Worm (Caenorhabditis elegans) whole organism, L1 larva: ENCODE data around the gene F32H5.4.

Experiments used
- C16A3.4 ChIP-seq: fragments of 150-350 bp; optimal IDR thresholded peaks from 2 replicates; lab custom pipeline; 2014; ENCODE audit warnings: missing biosample characterization, missing genetic modification characterization
- Y116A8C.19 ChIP-seq: sonication (generic microtip); optimal IDR thresholded peaks from 2 replicates; lab custom pipeline; 2016; ENCODE audit warnings: missing compliant biosample characterization, missing genetic modification characterization, borderline replicate concordance
- aha-1 ChIP-seq: fragments of 150-350 bp; optimal IDR thresholded peaks from 2 replicates; lab custom pipeline; 2014; ENCODE audit warnings: missing biosample characterization, missing genetic modification characterization
- blmp-1 ChIP-seq: fragments of 150-350 bp; optimal IDR thresholded peaks from 2 replicates; lab custom pipeline; 2014; ENCODE audit warnings: missing biosample characterization, missing genetic modification characterization
- ceh-8 ChIP-seq: fragments of 200-800 bp; sonication (Bioruptor generic); optimal IDR thresholded peaks from 2 replicates; lab custom pipeline; 2018; ENCODE audit warnings: mild to moderate bottlenecking, missing genetic modification characterization, moderate library complexity, missing compliant biosample characterization
- ces-1 ChIP-seq: fragments of 150-350 bp; optimal IDR thresholded peaks from 2 replicates; lab custom pipeline; 2014; ENCODE audit warnings: missing biosample characterization, missing genetic modification reagents, missing genetic modification characterization
- dpl-1 ChIP-seq, 3 experiments: fragments of 150-350 bp in 2 of 3; sonication (generic microtip) in 1 of 3; optimal IDR thresholded peaks; 2 replicates each; lab custom pipeline; 2014 to 2017; ENCODE audit warnings: missing biosample characterization in 3 of 3, missing genetic modification characterization in 3 of 3, missing genetic modification reagents in 3 of 3
- dsc-1 ChIP-seq: sonication (generic microtip); optimal IDR thresholded peaks from 2 replicates; lab custom pipeline; 2016; ENCODE audit warnings: mild to moderate bottlenecking, missing genetic modification characterization, missing compliant biosample characterization
- efl-1 ChIP-seq, 4 experiments: fragments of 150-350 bp; optimal IDR thresholded peaks in 3 of 4; peaks in 1 of 4; 1 replicate in 1 of 4; 2 replicates in 3 of 4; lab custom pipeline; 2014; ENCODE audit warnings: missing biosample characterization in 2 of 4, missing genetic modification characterization in 2 of 4, missing genetic modification reagents in 2 of 4
- egl-27 ChIP-seq, 2 experiments: fragments of 150-350 bp in 1 of 2; sonication (generic microtip); optimal IDR thresholded peaks; 3 replicates each; lab custom pipeline; 2017 to 2018; ENCODE audit warnings: missing biosample characterization in 2 of 2, missing genetic modification characterization in 2 of 2, missing genetic modification reagents in 2 of 2
- elt-3 ChIP-seq, 6 experiments: fragments of 150-350 bp in 1 of 6; sonication (generic microtip); optimal IDR thresholded peaks; 2 replicates each; lab custom pipeline; 2017 to 2018; ENCODE audit warnings: missing biosample characterization in 6 of 6, missing genetic modification characterization in 6 of 6, inconsistent platforms in 1 of 6
- ets-5 ChIP-seq: fragments of 200-800 bp; sonication (Bioruptor generic); IDR thresholded peaks from 2 replicates; pipeline ENCODE4 v1.3.6; 2022; ENCODE audit warnings: missing genetic modification characterization, missing compliant biosample characterization
- fkh-10 ChIP-seq: sonication (generic microtip); optimal IDR thresholded peaks from 2 replicates; lab custom pipeline; 2017; ENCODE audit warnings: missing biosample characterization, missing genetic modification reagents, missing genetic modification characterization
- fkh-4 ChIP-seq: sonication (generic microtip); optimal IDR thresholded peaks from 2 replicates; lab custom pipeline; 2016; ENCODE audit warnings: missing compliant biosample characterization, missing genetic modification characterization, borderline replicate concordance
- fkh-8 ChIP-seq: sonication (generic microtip); optimal IDR thresholded peaks from 2 replicates; lab custom pipeline; 2016; ENCODE audit warnings: mild to moderate bottlenecking, missing genetic modification characterization, missing compliant biosample characterization
- fos-1 ChIP-seq: fragments of 150-350 bp; optimal IDR thresholded peaks from 2 replicates; lab custom pipeline; 2014; ENCODE audit warnings: missing biosample characterization, missing genetic modification characterization
- hlh-17 ChIP-seq: fragments of 200-800 bp; sonication (Bioruptor generic); optimal IDR thresholded peaks from 2 replicates; lab custom pipeline; 2018; ENCODE audit warnings: missing genetic modification characterization, mild to moderate bottlenecking, missing compliant biosample characterization, moderate library complexity, borderline replicate concordance
- hpl-2 ChIP-seq: fragments of 150-350 bp; optimal IDR thresholded peaks from 2 replicates; lab custom pipeline; 2014; ENCODE audit warnings: missing biosample characterization, missing genetic modification reagents, missing genetic modification characterization
- jun-1 ChIP-seq: fragments of 150-350 bp; optimal IDR thresholded peaks from 2 replicates; lab custom pipeline; 2014; ENCODE audit warnings: missing biosample characterization, missing genetic modification reagents, missing genetic modification characterization
- lin-13 ChIP-seq: fragments of 150-350 bp; optimal IDR thresholded peaks from 2 replicates; lab custom pipeline; 2014; ENCODE audit warnings: missing biosample characterization, missing genetic modification reagents, missing genetic modification characterization
- lin-15B ChIP-seq: fragments of 150-350 bp; sonication (generic microtip); optimal IDR thresholded peaks from 3 replicates; lab custom pipeline; 2014; ENCODE audit warnings: missing biosample characterization, missing genetic modification characterization
- lin-35 ChIP-seq, 2 experiments: fragments of 150-350 bp; optimal IDR thresholded peaks; 2 replicates each; lab custom pipeline; 2014; ENCODE audit warnings: missing biosample characterization in 2 of 2, missing genetic modification characterization in 2 of 2, missing genetic modification reagents in 2 of 2
- lin-39 ChIP-seq: fragments of 150-350 bp; optimal IDR thresholded peaks from 2 replicates; lab custom pipeline; 2014; ENCODE audit warnings: missing biosample characterization, missing genetic modification reagents, missing genetic modification characterization
- lir-3 ChIP-seq: sonication (generic microtip); optimal IDR thresholded peaks from 2 replicates; lab custom pipeline; 2016; ENCODE audit warnings: mild to moderate bottlenecking, missing genetic modification characterization, moderate library complexity, missing compliant biosample characterization; ENCODE audit not compliant: poor library complexity
- lsy-2 ChIP-seq, 2 experiments: fragments of 150-350 bp; optimal IDR thresholded peaks; 2 replicates each; lab custom pipeline; 2014; ENCODE audit warnings: missing biosample characterization in 2 of 2, missing genetic modification characterization in 2 of 2
- mab-9 ChIP-seq: fragments of 200-800 bp; sonication (Bioruptor generic); IDR thresholded peaks from 2 replicates; pipeline ENCODE4 v1.3.6; 2022; ENCODE audit warnings: missing genetic modification reagents, missing genetic modification characterization, missing compliant biosample characterization
- mep-1 ChIP-seq: fragments of 150-350 bp; optimal IDR thresholded peaks from 2 replicates; lab custom pipeline; 2014; ENCODE audit warnings: missing biosample characterization, missing genetic modification characterization
- nhr-12 ChIP-seq: sonication (generic microtip); optimal IDR thresholded peaks from 2 replicates; lab custom pipeline; 2017; ENCODE audit warnings: missing biosample characterization, missing genetic modification characterization
- nhr-237 ChIP-seq: fragments of 150-350 bp; optimal IDR thresholded peaks from 2 replicates; lab custom pipeline; 2014; ENCODE audit warnings: missing biosample characterization, missing genetic modification characterization
- nhr-71 ChIP-seq: sonication (generic microtip); optimal IDR thresholded peaks from 2 replicates; lab custom pipeline; 2016; ENCODE audit warnings: mild to moderate bottlenecking, missing genetic modification characterization, moderate library complexity, missing compliant biosample characterization
- nhr-77 ChIP-seq: fragments of 150-350 bp; optimal IDR thresholded peaks from 2 replicates; lab custom pipeline; 2014; ENCODE audit warnings: missing biosample characterization, missing genetic modification characterization
- nhr-85 ChIP-seq: sonication (generic microtip); peaks from one replicate; lab custom pipeline; 2016; ENCODE audit warnings: missing genetic modification characterization, inconsistent platforms, missing compliant biosample characterization
- nhr-90 ChIP-seq: sonication (generic microtip); optimal IDR thresholded peaks from 2 replicates; lab custom pipeline; 2016; ENCODE audit warnings: mild to moderate bottlenecking, missing genetic modification characterization, missing compliant biosample characterization; ENCODE audit not compliant: poor library complexity
- pqm-1 ChIP-seq: sonication (generic microtip); optimal IDR thresholded peaks from 3 replicates; lab custom pipeline; 2017; ENCODE audit warnings: missing biosample characterization, missing genetic modification characterization
- rnt-1 ChIP-seq: sonication (generic microtip); optimal IDR thresholded peaks from 2 replicates; lab custom pipeline; 2016; ENCODE audit warnings: mild to moderate bottlenecking, missing genetic modification characterization, moderate library complexity, missing compliant biosample characterization
- skn-1 ChIP-seq: fragments of 150-350 bp; optimal IDR thresholded peaks from 2 replicates; lab custom pipeline; 2014; ENCODE audit warnings: missing biosample characterization, missing genetic modification characterization
- snu-23 ChIP-seq: sonication (generic microtip); optimal IDR thresholded peaks from 2 replicates; lab custom pipeline; 2016; ENCODE audit warnings: missing genetic modification characterization, missing compliant biosample characterization
- sptf-1 ChIP-seq: fragments of 150-350 bp; optimal IDR thresholded peaks from 2 replicates; lab custom pipeline; 2014; ENCODE audit warnings: missing biosample characterization, missing genetic modification characterization
- sup-37 ChIP-seq: fragments of 200-800 bp; sonication (Bioruptor generic); optimal IDR thresholded peaks from 2 replicates; lab custom pipeline; 2018; ENCODE audit warnings: mild to moderate bottlenecking, missing genetic modification characterization, missing compliant biosample characterization
- swsn-7 ChIP-seq: sonication (generic microtip); optimal IDR thresholded peaks from 2 replicates; lab custom pipeline; 2016; ENCODE audit warnings: missing genetic modification characterization, missing compliant biosample characterization
- unc-62 ChIP-seq: fragments of 150-350 bp; optimal IDR thresholded peaks from 2 replicates; lab custom pipeline; 2014; ENCODE audit warnings: missing biosample characterization, missing genetic modification reagents, missing genetic modification characterization
- unc-86 ChIP-seq: sonication (generic microtip); optimal IDR thresholded peaks from 2 replicates; lab custom pipeline; 2016; ENCODE audit warnings: missing genetic modification characterization, missing compliant biosample characterization
- vab-15 ChIP-seq: sonication (generic microtip); optimal IDR thresholded peaks from 2 replicates; lab custom pipeline; 2017; ENCODE audit warnings: missing genotype, mild to moderate bottlenecking, missing genetic modification characterization, missing compliant biosample characterization
- zag-1 ChIP-seq: fragments of 150-350 bp; optimal IDR thresholded peaks from 2 replicates; lab custom pipeline; 2014; ENCODE audit warnings: missing biosample characterization, missing genetic modification characterization
- ztf-11 ChIP-seq, 2 experiments: sonication (generic microtip); optimal IDR thresholded peaks; 2 replicates each; lab custom pipeline; 2016 to 2017; ENCODE audit warnings: missing genetic modification characterization in 2 of 2, missing biosample characterization in 1 of 2, missing compliant biosample characterization in 1 of 2
- ztf-4 ChIP-seq: fragments of 150-350 bp; optimal IDR thresholded peaks from 2 replicates; lab custom pipeline; 2014; ENCODE audit warnings: missing biosample characterization, missing genetic modification characterization

The F32H5.4 gene

DNA sequence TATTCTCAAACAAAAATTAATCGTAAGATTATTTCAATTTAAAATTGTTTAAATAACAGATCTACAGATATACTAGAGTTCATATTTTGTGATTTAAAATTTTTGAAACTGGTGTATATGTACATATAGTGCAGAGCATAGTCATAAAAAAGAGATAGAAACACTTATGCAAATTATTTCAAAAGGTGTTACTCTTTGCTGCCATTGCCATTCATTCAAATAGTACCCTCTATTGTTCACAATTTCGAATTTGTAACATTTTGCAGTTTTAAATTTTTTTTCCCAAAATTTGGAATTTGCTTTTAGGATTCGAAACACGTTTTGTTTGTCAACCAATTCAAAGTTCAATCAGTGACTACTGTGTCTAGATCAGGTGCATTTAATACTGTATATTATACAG, at the start of gene F32H5.4:
TSS of gene F32H5.4 (plus strand) at position 301 of the 400 bp plus-strand sequence.
- TF ChIP-seq efl-1 (optimal IDR thresholded peaks at IDR 0.05; lab: Kevin White, UChicago) (no peak), efl-1 (GFP tag; optimal IDR thresholded peaks at IDR 0.05 in 1 of 2; lab: Kevin White, UChicago) (peak in 1 of 2 experiments; percentile 90), rnt-1 (no peak), aha-1 (tag; lab: Kevin White, UChicago) (no peak), C16A3.4 (no peak)
- TF ChIP-seq, all 84 proteins: peak for 1

DNA sequence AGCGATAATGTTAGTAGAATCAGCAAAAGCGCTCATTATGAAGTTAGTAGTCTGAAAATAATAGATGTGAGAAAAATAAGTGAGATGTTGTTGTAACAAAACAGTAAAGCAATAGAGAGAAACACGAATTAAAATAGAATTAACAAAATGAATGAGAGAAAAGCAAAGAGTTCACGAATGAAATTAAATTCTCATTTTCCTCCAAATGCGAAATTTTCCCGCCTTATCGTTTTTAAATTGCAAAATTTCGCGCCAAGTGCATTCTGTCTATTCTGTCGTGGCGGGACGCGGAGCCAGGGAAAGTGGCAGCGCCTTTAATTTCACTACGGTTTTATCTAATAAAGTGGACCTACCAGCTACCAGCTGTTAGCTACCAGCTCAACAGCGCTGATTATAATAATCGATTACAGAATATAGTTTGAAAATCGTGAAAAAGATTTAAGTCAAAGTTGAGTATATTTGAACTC, 48.1 kb upstream of the F32H5.4 start, which contains the start of gene nasp-2:
TSS of gene nasp-2 (minus strand) at position 51 of the 467 bp plus-strand sequence.
- TF ChIP-seq lsy-2 (tag; optimal IDR thresholded peaks at IDR 0.05; lab: Kevin White, UChicago) (peak in 1 of 2 experiments; percentile 38), hpl-2 (GFP tag; lab: Kevin White, UChicago) (no peak), efl-1 (optimal IDR thresholded peaks at IDR 0.05; lab: Kevin White, UChicago) (peak; percentile 81 to 88), efl-1 (GFP tag; optimal IDR thresholded peaks at IDR 0.05 in 1 of 2; lab: Kevin White, UChicago) (peak; percentile 79 to 97), swsn-7 (tag; lab: Kevin White, UChicago) (no peak), C16A3.4 (peak; percentile 47), blmp-1 (tag; lab: Kevin White, UChicago) (peak; percentile 5), nhr-237 (tag; lab: Kevin White, UChicago) (no peak), nhr-85 (no peak), nhr-12 (no peak), unc-86 (tag; lab: Kevin White, UChicago) (no peak), Y116A8C.19 (tag; lab: Kevin White, UChicago) (no peak), dpl-1 (GFP tag; optimal IDR thresholded peaks at IDR 0.05; lab: Kevin White, UChicago) (peak; percentile 72 to 90 (median 85)), jun-1 (tag; lab: Kevin White, UChicago) (no peak), snu-23 (GFP tag; lab: Kevin White, UChicago) (peak; percentile 2), rnt-1 (peak; percentile 45), vab-15 (tag; lab: Kevin White, UChicago) (no peak), lin-35 (GFP tag; optimal IDR thresholded peaks at IDR 0.05; lab: Kevin White, UChicago) (peak; percentile 71 to 90), zag-1 (tag; lab: Kevin White, UChicago) (no peak), fos-1 (no peak), ets-5 (GFP tag; lab: Robert Waterston, UW) (no peak)

DNA sequence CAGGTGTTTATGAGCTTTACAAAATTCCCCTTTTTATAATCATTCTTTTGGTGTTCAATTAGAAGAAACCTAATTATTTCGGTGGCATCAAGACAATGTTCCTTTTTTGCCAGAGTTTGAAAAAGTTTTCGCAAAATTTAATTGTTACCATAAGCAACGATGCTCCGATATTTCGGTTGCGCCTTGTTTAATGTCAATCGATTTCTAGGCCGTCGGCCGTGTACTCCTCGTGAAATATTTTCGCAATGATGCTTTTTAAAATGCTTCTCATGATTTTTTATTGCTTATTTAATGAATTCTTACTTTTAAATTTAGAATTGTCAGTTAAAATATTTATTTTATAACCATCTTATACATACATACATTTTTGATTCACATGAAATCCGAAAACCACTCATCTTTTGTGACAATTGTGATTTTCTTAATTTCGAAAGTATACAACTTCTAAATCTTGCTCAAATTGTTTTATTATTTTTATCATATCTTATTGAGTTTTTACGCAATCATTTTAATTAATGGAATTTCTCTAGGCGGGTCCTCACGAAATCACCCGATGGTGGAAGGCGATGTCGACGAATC, 47.2 kb upstream of the F32H5.4 start, which contains the start of gene C50B6.3:
TSS of gene C50B6.3 (plus strand) at position 529 of the 579 bp plus-strand sequence.
- no peak for TF ChIP-seq pqm-1
- peak; percentile 84 for TF ChIP-seq ceh-8 (GFP tag; lab: Kevin White, UChicago)
- TF ChIP-seq nhr-71 (tag; lab: Kevin White, UChicago) = peak; percentile 95
- no peak for TF ChIP-seq hlh-17 (GFP tag; lab: Kevin White, UChicago)
- peak; percentile 78 for TF ChIP-seq ztf-4 (tag; lab: Kevin White, UChicago)
- peak; percentile 93 for TF ChIP-seq nhr-90
- TF ChIP-seq zag-1 (tag; lab: Kevin White, UChicago) = peak; percentile 47
- peak; percentile 78 for TF ChIP-seq fkh-8
- TF ChIP-seq nhr-77 (tag; lab: Kevin White, UChicago) = peak; percentile 53
- peak; percentile 66 for TF ChIP-seq skn-1 (tag; lab: Kevin White, UChicago)
- no peak for TF ChIP-seq ces-1 (GFP tag; lab: Kevin White, UChicago)
- peak; percentile 45 for TF ChIP-seq nhr-237 (tag; lab: Kevin White, UChicago)
- no peak for TF ChIP-seq egl-27 (tag; optimal IDR thresholded peaks at IDR 0.05; lab: Kevin White, UChicago)
- TF ChIP-seq mab-9 = peak; percentile 80
- no peak for TF ChIP-seq sptf-1
- peak; percentile 87 for TF ChIP-seq lin-15B
- TF ChIP-seq fkh-4 (tag; lab: Kevin White, UChicago) = peak; percentile 97
- peak in 2 of 6 experiments; percentile 76 to 82 for TF ChIP-seq elt-3 (tag; optimal IDR thresholded peaks at IDR 0.05; lab: Kevin White, UChicago)
- no peak for TF ChIP-seq ets-5 (GFP tag; lab: Robert Waterston, UW)
- TF ChIP-seq dsc-1 (tag; lab: Kevin White, UChicago) = peak; percentile 96
- peak; percentile 92 for TF ChIP-seq mep-1 (tag; lab: Kevin White, UChicago)
- TF ChIP-seq lin-39 (tag; lab: Kevin White, UChicago) = peak; percentile 64
- peak; percentile 99 for TF ChIP-seq rnt-1
- TF ChIP-seq sup-37 (GFP tag; lab: Kevin White, UChicago) = no peak
- TF ChIP-seq snu-23 (GFP tag; lab: Kevin White, UChicago) = peak; percentile 95
- TF ChIP-seq unc-62 = no peak
- peak; percentile 79 for TF ChIP-seq lin-13 (GFP tag; lab: Kevin White, UChicago)
- peak in 1 of 2 experiments; percentile 97 for TF ChIP-seq ztf-11 (tag; optimal IDR thresholded peaks at IDR 0.05; lab: Kevin White, UChicago)
- TF ChIP-seq fkh-10 = peak; percentile 23
- peak; percentile 97 for TF ChIP-seq lir-3 (tag; lab: Kevin White, UChicago)
